Worm (Caenorhabditis elegans) whole organism, L3 larva: Measurements from ENCODE around the gene hmg-11.

ENCODE experiments used
- R02D3.7 ChIP-seq: fragments of 150-350 bp; optimal IDR thresholded peaks from 2 replicates; lab custom pipeline; 2014; ENCODE audit warnings: missing biosample characterization, missing genetic modification characterization
- ZK546.5 ChIP-seq: sonication (generic microtip); optimal IDR thresholded peaks from 2 replicates; lab custom pipeline; 2017; ENCODE audit warnings: missing biosample characterization, missing genetic modification characterization
- ama-1 ChIP-seq: fragments of 150-350 bp; optimal IDR thresholded peaks from 2 replicates; lab custom pipeline; 2018
- ceh-16 ChIP-seq: sonication (generic microtip); optimal IDR thresholded peaks from 2 replicates; lab custom pipeline; 2017; ENCODE audit warnings: missing biosample characterization, missing genetic modification characterization
- ceh-28 ChIP-seq: fragments of 150-350 bp; optimal IDR thresholded peaks from 2 replicates; lab custom pipeline; 2014; ENCODE audit warnings: missing biosample characterization, missing genetic modification reagents, missing genetic modification characterization
- ceh-82 ChIP-seq: fragments of 150-350 bp; optimal IDR thresholded peaks from 2 replicates; lab custom pipeline; 2014; ENCODE audit warnings: missing biosample characterization, missing genetic modification characterization
- ceh-9 ChIP-seq: sonication (generic microtip); optimal IDR thresholded peaks from 2 replicates; lab custom pipeline; 2018; ENCODE audit warnings: missing biosample characterization, missing genetic modification characterization
- daf-12 ChIP-seq: fragments of 150-350 bp; optimal IDR thresholded peaks from 2 replicates; lab custom pipeline; 2014; ENCODE audit warnings: missing biosample characterization, missing genetic modification reagents, missing genetic modification characterization
- elt-1 ChIP-seq: fragments of 150-350 bp; optimal IDR thresholded peaks from 2 replicates; lab custom pipeline; 2014; ENCODE audit warnings: missing biosample characterization, missing genetic modification characterization
- elt-2 ChIP-seq: sonication (generic microtip); optimal IDR thresholded peaks from 2 replicates; lab custom pipeline; 2016; ENCODE audit warnings: missing genetic modification reagents, mild to moderate bottlenecking, missing genetic modification characterization, missing compliant biosample characterization
- eor-1 ChIP-seq, 2 experiments: fragments of 150-350 bp; optimal IDR thresholded peaks; 2 replicates each; lab custom pipeline; 2014 to 2018; ENCODE audit warnings: missing biosample characterization in 2 of 2, missing genetic modification characterization in 2 of 2
- fkh-10 ChIP-seq: sonication (generic microtip); optimal IDR thresholded peaks from 2 replicates; lab custom pipeline; 2017; ENCODE audit warnings: missing biosample characterization, missing genetic modification reagents, missing genetic modification characterization
- fos-1 ChIP-seq: fragments of 150-350 bp; optimal IDR thresholded peaks from 2 replicates; lab custom pipeline; 2014; ENCODE audit warnings: missing biosample characterization, missing genetic modification characterization
- hmg-11 ChIP-seq: sonication (generic microtip); optimal IDR thresholded peaks from 2 replicates; lab custom pipeline; 2016; ENCODE audit warnings: missing genetic modification characterization, missing compliant biosample characterization
- jun-1 ChIP-seq: fragments of 150-350 bp; optimal IDR thresholded peaks from 2 replicates; lab custom pipeline; 2014; ENCODE audit warnings: missing biosample characterization, missing genetic modification reagents, missing genetic modification characterization
- lin-15B ChIP-seq: fragments of 150-350 bp; optimal IDR thresholded peaks from 2 replicates; lab custom pipeline; 2014; ENCODE audit warnings: missing biosample characterization, missing genetic modification characterization
- lsy-12 ChIP-seq: sonication (generic microtip); optimal IDR thresholded peaks from 2 replicates; lab custom pipeline; 2016; ENCODE audit warnings: mild to moderate bottlenecking, missing genetic modification characterization, missing compliant biosample characterization
- mdl-1 ChIP-seq: fragments of 150-350 bp; optimal IDR thresholded peaks from 2 replicates; lab custom pipeline; 2014; ENCODE audit warnings: missing biosample characterization, missing genetic modification characterization
- mml-1 ChIP-seq: fragments of 150-350 bp; sonication (generic microtip); optimal IDR thresholded peaks from 3 replicates; lab custom pipeline; 2014; ENCODE audit warnings: missing biosample characterization, missing genetic modification characterization
- nhr-12 ChIP-seq: fragments of 150-350 bp; optimal IDR thresholded peaks from 2 replicates; lab custom pipeline; 2014; ENCODE audit warnings: missing biosample characterization, missing genetic modification characterization
- nhr-23 ChIP-seq: fragments of 150-350 bp; optimal IDR thresholded peaks from 2 replicates; lab custom pipeline; 2014; ENCODE audit warnings: missing biosample characterization, missing genetic modification reagents, missing genetic modification characterization
- nhr-237 ChIP-seq: fragments of 150-350 bp; optimal IDR thresholded peaks from 2 replicates; lab custom pipeline; 2014; ENCODE audit warnings: missing biosample characterization, missing genetic modification characterization
- nhr-25 ChIP-seq: sonication (generic microtip); optimal IDR thresholded peaks from 2 replicates; lab custom pipeline; 2017; ENCODE audit warnings: missing biosample characterization, missing genetic modification characterization
- nhr-76 ChIP-seq: fragments of 150-350 bp; sonication (generic microtip); optimal IDR thresholded peaks from 5 replicates; lab custom pipeline; 2014; ENCODE audit warnings: missing biosample characterization, missing genetic modification characterization
- skn-1 ChIP-seq: fragments of 150-350 bp; optimal IDR thresholded peaks from 2 replicates; lab custom pipeline; 2014; ENCODE audit warnings: missing biosample characterization, missing genetic modification characterization
- snpc-4 ChIP-seq: fragments of 150-350 bp; optimal IDR thresholded peaks from 2 replicates; lab custom pipeline; 2014; ENCODE audit warnings: missing biosample characterization, missing genetic modification characterization
- tbx-2 ChIP-seq: sonication (generic microtip); optimal IDR thresholded peaks from 2 replicates; lab custom pipeline; 2016; ENCODE audit warnings: mild to moderate bottlenecking, missing genetic modification characterization, missing compliant biosample characterization
- unc-62 ChIP-seq: fragments of 150-350 bp; sonication (generic microtip); optimal IDR thresholded peaks from 4 replicates; lab custom pipeline; 2014; ENCODE audit warnings: missing biosample characterization, missing genetic modification reagents, missing genetic modification characterization
- zag-1 ChIP-seq: fragments of 150-350 bp; optimal IDR thresholded peaks from 2 replicates; lab custom pipeline; 2014; ENCODE audit warnings: missing biosample characterization, missing genetic modification characterization
- ztf-11 ChIP-seq: fragments of 150-350 bp; optimal IDR thresholded peaks from 2 replicates; lab custom pipeline; 2014; ENCODE audit warnings: missing biosample characterization, missing genetic modification characterization

The hmg-11 gene

DNA sequence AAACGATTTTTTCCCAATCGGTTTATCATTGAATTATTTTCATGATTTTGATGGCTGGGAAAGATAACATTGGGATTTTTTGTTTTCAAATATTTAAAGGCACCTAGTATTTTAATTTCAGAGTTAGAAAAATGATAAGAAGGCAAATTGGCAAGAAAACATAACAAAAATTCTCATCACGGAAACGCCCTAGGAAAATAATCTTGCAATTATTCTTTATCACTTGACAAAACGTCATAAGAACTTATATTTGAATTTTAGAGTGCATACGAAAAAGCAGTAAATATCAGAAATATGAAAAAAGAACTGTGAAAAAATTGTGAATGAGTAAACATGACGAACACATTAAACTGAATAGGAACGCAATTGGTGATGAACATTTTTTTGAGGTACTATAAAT is 15.5 kb upstream of the hmg-11 start:
- peak; percentile 65 for TF ChIP-seq elt-2
- no peak for TF ChIP-seq nhr-76 (tag; lab: Kevin White, UChicago)

DNA sequence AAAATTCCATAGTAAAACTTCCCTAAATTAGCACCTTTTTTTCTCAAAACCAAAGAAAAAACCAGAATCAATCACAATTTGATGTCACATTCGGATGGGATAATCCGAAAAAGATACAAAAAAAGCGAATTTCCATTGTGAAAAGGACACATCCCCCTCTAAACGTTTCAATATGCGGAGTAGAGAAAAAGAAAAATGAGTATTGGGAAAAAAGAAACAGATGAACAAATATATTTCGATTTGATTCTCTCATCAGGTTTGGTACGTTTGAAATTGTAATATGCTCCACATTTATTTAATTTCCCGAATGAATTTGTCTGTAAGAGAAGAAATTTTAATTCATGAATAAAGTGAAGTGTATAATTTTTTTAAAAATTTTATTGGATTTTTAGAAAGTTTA is 14.6 kb upstream of the hmg-11 start:
- TF ChIP-seq nhr-23 (tag; lab: Kevin White, UChicago) (no peak), unc-62 (no peak), lin-15B (no peak), ZK546.5 (no peak), daf-12 (tag; lab: Kevin White, UChicago) (no peak), ceh-9 (tag; lab: Kevin White, UChicago) (no peak), nhr-76 (tag; lab: Kevin White, UChicago) (no peak), ceh-16 (tag; lab: Kevin White, UChicago) (no peak), zag-1 (tag; lab: Kevin White, UChicago) (no peak), skn-1 (tag; lab: Kevin White, UChicago) (no peak)

DNA sequence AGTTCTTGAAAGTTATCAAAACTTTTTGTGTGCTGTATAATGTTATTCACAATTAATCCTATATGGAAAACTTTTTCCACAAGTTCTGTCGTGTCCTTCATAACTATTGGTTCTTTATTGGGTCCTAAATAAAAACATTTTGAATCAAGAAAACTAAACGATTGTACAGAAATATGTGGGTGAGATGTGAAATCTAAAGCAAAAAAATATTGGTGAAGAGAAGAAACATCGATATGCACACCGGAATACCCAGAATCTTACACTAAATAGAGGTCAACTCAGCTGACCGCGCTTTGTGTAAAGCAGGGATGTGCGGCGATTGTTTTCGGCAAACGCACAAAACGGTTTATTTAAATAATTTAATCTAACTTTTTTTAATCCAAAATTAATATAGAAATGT is 11.6 kb upstream of the hmg-11 start, which contains the start of gene T05A7.13:
Gene T05A7.13 (minus strand): TSS at position 101 of the 400 bp plus-strand sequence.
- TF ChIP-seq R02D3.7 (tag; lab: Kevin White, UChicago) (no peak), tbx-2 (tag; lab: Kevin White, UChicago) (no peak), ceh-9 (tag; lab: Kevin White, UChicago) (no peak), mml-1 (tag; lab: Kevin White, UChicago) (no peak), nhr-76 (tag; lab: Kevin White, UChicago) (no peak), ztf-11 (tag; lab: Kevin White, UChicago) (no peak), skn-1 (tag; lab: Kevin White, UChicago) (no peak), nhr-12 (no peak), snpc-4 (no peak), lsy-12 (no peak), nhr-25 (tag; lab: Kevin White, UChicago) (no peak)

DNA sequence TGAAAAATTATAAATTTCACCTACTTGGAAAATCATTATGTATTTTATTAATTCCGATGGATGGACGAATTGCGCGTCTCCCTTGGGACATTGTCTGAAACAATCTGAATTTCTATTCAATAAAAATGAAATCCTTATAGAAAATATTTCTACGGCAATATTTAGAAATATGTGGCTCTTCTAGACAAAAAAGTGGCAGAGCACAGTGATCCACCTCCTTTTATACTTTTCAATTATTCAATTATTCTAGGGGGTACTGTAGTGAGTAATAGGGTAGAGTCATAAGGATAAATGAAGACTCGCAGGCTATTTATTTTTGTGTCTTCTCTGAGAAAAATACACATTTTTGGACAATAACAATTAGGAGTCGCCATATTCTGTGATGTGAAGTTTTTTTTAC is 9.7 kb upstream of the hmg-11 start, which contains the start of gene T05A7.12:
Gene T05A7.12 (minus strand): TSS at position 101 of the 400 bp plus-strand sequence.
- TF ChIP-seq ceh-82: no peak
- TF ChIP-seq, all 47 proteins: peak for 0

DNA sequence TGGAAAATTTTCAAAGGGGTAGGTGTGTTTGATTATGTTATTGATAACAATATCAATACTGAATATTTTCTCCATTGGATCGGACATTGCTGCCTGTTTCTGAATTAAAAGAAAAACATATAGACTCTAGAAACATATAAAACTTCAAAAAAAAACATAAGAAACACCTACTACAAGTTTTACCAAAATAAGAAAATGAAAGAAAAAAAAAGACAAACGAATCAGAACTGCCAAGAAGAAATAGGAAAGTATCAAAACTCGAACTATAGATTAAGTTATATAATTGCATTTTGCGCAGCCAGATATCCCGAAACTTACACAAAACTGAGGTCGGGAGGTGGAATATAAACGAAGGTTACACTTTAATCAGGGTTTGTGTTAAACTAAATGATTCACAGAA is 7.5 kb upstream of the hmg-11 start, which contains the start of gene T05A7.11:
Gene T05A7.11 (minus strand): TSS at position 101 of the 400 bp plus-strand sequence.
- TF ChIP-seq mdl-1 (tag; lab: Kevin White, UChicago) (no peak), ceh-82 (no peak), elt-1 (tag; lab: Kevin White, UChicago) (no peak), fkh-10 (GFP tag; lab: Kevin White, UChicago) (no peak), nhr-23 (tag; lab: Kevin White, UChicago) (no peak), skn-1 (tag; lab: Kevin White, UChicago) (no peak), nhr-76 (tag; lab: Kevin White, UChicago) (no peak), jun-1 (tag; lab: Kevin White, UChicago) (no peak), zag-1 (tag; lab: Kevin White, UChicago) (no peak), nhr-12 (no peak), ceh-28 (tag; lab: Kevin White, UChicago) (no peak)
- TF ChIP-seq, all 47 proteins: peak for 0

DNA sequence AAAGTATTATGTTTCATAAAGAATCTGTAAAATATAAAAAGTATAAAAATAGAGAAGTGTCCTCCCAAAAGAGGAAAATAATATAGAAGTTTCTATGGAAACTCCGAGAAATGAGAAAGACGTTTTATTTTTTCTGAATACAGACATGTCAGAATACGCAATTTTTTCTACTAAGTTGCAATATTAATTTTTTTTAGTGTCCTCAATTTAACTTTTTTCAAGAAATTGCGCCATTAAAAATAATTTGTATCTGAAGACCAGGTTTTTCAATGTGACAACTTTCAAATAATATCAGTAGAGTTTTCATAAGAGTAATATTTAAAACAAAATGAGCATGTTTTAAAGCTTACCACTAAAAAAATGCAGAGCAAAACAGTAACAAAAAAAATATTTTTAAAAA is 5.3 kb upstream of the hmg-11 start, which contains the start of gene fut-5:
Gene fut-5 (minus strand): TSS at position 101 of the 400 bp plus-strand sequence.
- TF ChIP-seq eor-1 (tag; optimal IDR thresholded peaks at IDR 0.05; lab: Kevin White, UChicago) (no peak), fkh-10 (GFP tag; lab: Kevin White, UChicago) (no peak), fos-1 (no peak), hmg-11 (tag; lab: Kevin White, UChicago) (no peak), mdl-1 (tag; lab: Kevin White, UChicago) (no peak), nhr-237 (no peak), daf-12 (tag; lab: Kevin White, UChicago) (no peak), nhr-23 (tag; lab: Kevin White, UChicago) (no peak), zag-1 (tag; lab: Kevin White, UChicago) (no peak), ama-1 (lab: Kevin White, UChicago) (no peak), nhr-12 (no peak), jun-1 (tag; lab: Kevin White, UChicago) (no peak), nhr-25 (tag; lab: Kevin White, UChicago) (no peak), R02D3.7 (tag; lab: Kevin White, UChicago) (no peak), ztf-11 (tag; lab: Kevin White, UChicago) (no peak)
